Fruit fly (Drosophila melanogaster): ENCODE data around the gene sls.

The sls gene

dm6 chr3L:2115524-2116245, at the start of gene sls (continued):
- peak; percentile 21 for TF ChIP-seq CG8290 (GFP tag; optimal IDR thresholded peaks at IDR 0.05)
- TF ChIP-seq CG8290 (tag; optimal IDR thresholded peaks at IDR 0.05), result peak; percentile 50 to 96
- TF ChIP-seq ab (GFP tag; optimal IDR thresholded peaks at IDR 0.05), result peak; percentile 80
- TF ChIP-seq tx (GFP tag; optimal IDR thresholded peaks at IDR 0.05), result peak; percentile 93
- peak; percentile 93 for TF ChIP-seq CG15601 (tag; optimal IDR thresholded peaks at IDR 0.05)
- TF ChIP-seq inv (GFP tag; IDR thresholded peaks at IDR 0.05; ENCODE audit: partially characterized antibody), result no peak
- peak; percentile 92 for TF ChIP-seq CG9609 (GFP tag; optimal IDR thresholded peaks at IDR 0.05)
- peak; percentile 92 for TF ChIP-seq tap (tag; optimal IDR thresholded peaks at IDR 0.05)
- peak; percentile 97 for TF ChIP-seq CG13424 (tag; optimal IDR thresholded peaks at IDR 0.05)
- TF ChIP-seq wor (GFP tag; IDR thresholded peaks at IDR 0.05), result peak; percentile 87
- TF ChIP-seq CG4424 (GFP tag; optimal IDR thresholded peaks at IDR 0.05), result peak; percentile 87
- peak; percentile 85 for TF ChIP-seq Fer2 (tag; optimal IDR thresholded peaks at IDR 0.05)
- peak; percentile 81 for TF ChIP-seq CG34376 (GFP tag; optimal IDR thresholded peaks at IDR 0.05)
- peak; percentile 92 for TF ChIP-seq dmrt99B (tag; optimal IDR thresholded peaks at IDR 0.05)
- TF ChIP-seq CG33557 (GFP tag; optimal IDR thresholded peaks at IDR 0.05), result peak; percentile 90
- peak; percentile 93 for TF ChIP-seq CG14014 (GFP tag; IDR thresholded peaks at IDR 0.05)
- no peak for TF ChIP-seq Dll (GFP tag; IDR thresholded peaks at IDR 0.05; ENCODE audit: partially characterized antibody)
- TF ChIP-seq CG3407 (GFP tag; optimal IDR thresholded peaks at IDR 0.05), result peak; percentile 77
- TF ChIP-seq CG2889 (GFP tag; IDR thresholded peaks at IDR 0.05), result peak; percentile 87
- TF ChIP-seq Hmr (GFP tag; optimal IDR thresholded peaks at IDR 0.05), result peak; percentile 86
- peak; percentile 68 for TF ChIP-seq CG6254 (GFP tag; optimal IDR thresholded peaks at IDR 0.05)
- peak; percentile 91 for TF ChIP-seq H2.0 (GFP tag; IDR thresholded peaks at IDR 0.05)
- TF ChIP-seq CG6765 (GFP tag; optimal IDR thresholded peaks at IDR 0.05), result peak; percentile 56
- peak; percentile 84 for TF ChIP-seq CG11247 (GFP tag; IDR thresholded peaks at IDR 0.05)
- peak; percentile 76 for TF ChIP-seq Blimp-1 (GFP tag; optimal IDR thresholded peaks at IDR 0.05)
- TF ChIP-seq CG17912 (GFP tag; optimal IDR thresholded peaks at IDR 0.05), result peak; percentile 85
- TF ChIP-seq CG11560 (tag; IDR thresholded peaks at IDR 0.05), result peak; percentile 72; the same call in 2 of the 3 replicates
- no peak for TF ChIP-seq CG30020 (tag; optimal IDR thresholded peaks at IDR 0.05)
- TF ChIP-seq lov (optimal IDR thresholded peaks at IDR 0.05), result no peak
- TF ChIP-seq lov (GFP tag; IDR thresholded peaks at IDR 0.05), result peak; percentile 91
- TF ChIP-seq mam (GFP tag; optimal IDR thresholded peaks at IDR 0.05), result peak; percentile 75
- TF ChIP-seq mirr (GFP tag; optimal IDR thresholded peaks at IDR 0.05), result peak; percentile 95
- peak; percentile 78 for TF ChIP-seq pnt (GFP tag; optimal IDR thresholded peaks at IDR 0.05)
- peak; percentile 91 to 96 for TF ChIP-seq chif (GFP tag; optimal IDR thresholded peaks at IDR 0.05)
- TF ChIP-seq Optix (GFP tag; IDR thresholded peaks at IDR 0.05), result peak; percentile 91
- peak; percentile 92 for TF ChIP-seq zfh2 (GFP tag; optimal IDR thresholded peaks at IDR 0.05)
- peak; percentile 82 for TF ChIP-seq odd (GFP tag; optimal IDR thresholded peaks at IDR 0.05)
- peak; percentile 88 for TF ChIP-seq HHEX (GFP tag; optimal IDR thresholded peaks at IDR 0.05)
- peak; percentile 95 for TF ChIP-seq CG13624 (GFP tag; optimal IDR thresholded peaks at IDR 0.05)
- peak; percentile 88 for TF ChIP-seq esg (GFP tag; conservative IDR thresholded peaks at IDR 0.05)
- TF ChIP-seq gsb (GFP tag; IDR thresholded peaks at IDR 0.05), result peak; percentile 86
- TF ChIP-seq CG5180 (GFP tag; optimal IDR thresholded peaks at IDR 0.05), result peak; percentile 66
- peak; percentile 74 for TF ChIP-seq pb (GFP tag; optimal IDR thresholded peaks at IDR 0.05)
- TF ChIP-seq Ada2b (GFP tag; IDR thresholded peaks at IDR 0.05), result peak; percentile 90
- no peak for TF ChIP-seq hbn (GFP tag; IDR thresholded peaks at IDR 0.05; ENCODE audit: partially characterized antibody)
- peak; percentile 86 for TF ChIP-seq Antp (GFP tag; optimal IDR thresholded peaks at IDR 0.05)
- peak; percentile 85 for TF ChIP-seq CG11695 (GFP tag; IDR thresholded peaks at IDR 0.05)
- TF ChIP-seq CG4820 (GFP tag; optimal IDR thresholded peaks at IDR 0.05), result peak; percentile 74
- peak; percentile 90 for TF ChIP-seq al (GFP tag; IDR thresholded peaks at IDR 0.05)
- peak; percentile 75 for TF ChIP-seq CG3838 (GFP tag; optimal IDR thresholded peaks at IDR 0.05)
